Worm (Caenorhabditis elegans) whole organism, L4/young adult: ENCODE data around the gene Y48B6A.1.
A peak's percentile ranks its signal among the peaks of the same experiment; 100 is the strongest.

ENCODE experiments used
- W03F9.2 ChIP-seq: fragments of 150-350 bp; optimal IDR thresholded peaks from 2 replicates; lab custom pipeline; 2014; ENCODE audit warnings: missing biosample characterization, missing genetic modification characterization
- dao-5 ChIP-seq: sonication (generic microtip); optimal IDR thresholded peaks from 2 replicates; lab custom pipeline; 2016; ENCODE audit warnings: missing genotype, missing genetic modification characterization, moderate library complexity, missing compliant biosample characterization
- him-1 ChIP-seq: sonication (generic microtip); optimal IDR thresholded peaks from 2 replicates; lab custom pipeline; 2016; ENCODE audit warnings: missing genotype, missing genetic modification reagents, missing genetic modification characterization, missing compliant biosample characterization

ce11 chrII:14154357-14154756, at the start of gene Y48B6A.1:
- TF ChIP-seq dao-5 (tag; lab: Kevin White, UChicago) (no peak), him-1 (tag; lab: Kevin White, UChicago) (peak; percentile 75), W03F9.2 (tag; lab: Kevin White, UChicago) (peak; percentile 97)
